Worm (Caenorhabditis elegans) whole organism, midembryonic: ENCODE measurements around the gene Y46G5A.47.
"Not testable (repeated sequence)": the region's sequence is repeated elsewhere in the genome, so short reads cannot be mapped to it uniquely, and the experiment has no call there.

ENCODE experiments used
- cog-1 ChIP-seq: sonication (generic microtip); optimal IDR thresholded peaks from 2 replicates; lab custom pipeline; 2016; ENCODE audit warnings: missing genetic modification characterization, missing compliant biosample characterization
- flt-1 ChIP-seq: fragments of 200-800 bp; sonication (Bioruptor generic); IDR thresholded peaks from 2 replicates; pipeline ENCODE4 v1.3.6; 2022; ENCODE audit warnings: missing genetic modification characterization, missing compliant biosample characterization
- ztf-23 ChIP-seq: fragments of 200-800 bp; sonication (Bioruptor generic); IDR thresholded peaks from 2 replicates; pipeline ENCODE4 v1.3.6; 2022; ENCODE audit warnings: missing genetic modification reagents, missing genetic modification characterization, missing compliant biosample characterization
- ztf-29 ChIP-seq: fragments of 200-800 bp; sonication (Bioruptor generic); IDR thresholded peaks from 2 replicates; pipeline ENCODE4 v1.3.6; 2022; ENCODE audit warnings: missing genetic modification reagents, missing genetic modification characterization, missing compliant biosample characterization

- not testable (repeated sequence) for TF ChIP-seq ztf-29 (GFP tag; lab: Robert Waterston, UW); ztf-23 (GFP tag; lab: Robert Waterston, UW); cog-1
- peak; percentile 58 for TF ChIP-seq flt-1
Observed at ce11 chrII:12778374-12778773, 26.7 kb downstream of the Y46G5A.47 start.
